Fruit fly (Drosophila melanogaster) whole organism, prepupa: ENCODE data around the gene CtsB.

Source experiments
- Blimp-1 ChIP-seq: fragments of 200-800 bp; sonication (Bioruptor generic); optimal IDR thresholded peaks from 3 replicates; lab custom pipeline; 2017; ENCODE audit warnings: missing biosample characterization, missing genetic modification characterization, mild to moderate bottlenecking, moderate library complexity, missing genetic modification reagents
- CG15336 ChIP-seq: fragments of 200-800 bp; sonication (Bioruptor generic); IDR thresholded peaks from 2 replicates; pipeline ENCODE4 v1.3.6; 2022; ENCODE audit warnings: missing biosample characterization, missing genetic modification characterization
- CG1621 ChIP-seq: fragments of 200-800 bp; sonication (Bioruptor generic); optimal IDR thresholded peaks from 3 replicates; lab custom pipeline; 2018; ENCODE audit warnings: missing biosample characterization, mild to moderate bottlenecking, missing genetic modification characterization
- CG16779 ChIP-seq: fragments of 200-800 bp; sonication (Bioruptor generic); optimal IDR thresholded peaks from 3 replicates; lab custom pipeline; 2017; ENCODE audit warnings: missing biosample characterization, mild to moderate bottlenecking, missing genetic modification characterization
- CG3032 ChIP-seq: fragments of 200-800 bp; optimal IDR thresholded peaks from 2 replicates; lab custom pipeline; 2019; ENCODE audit warnings: missing biosample characterization, mild to moderate bottlenecking, missing genetic modification characterization, moderate library complexity
- CG31627 ChIP-seq: fragments of 200-800 bp; sonication (Bioruptor generic); optimal IDR thresholded peaks from 3 replicates; lab custom pipeline; 2016; ENCODE audit warnings: missing biosample characterization, missing genetic modification characterization
- CG3919 ChIP-seq: fragments of 200-800 bp; sonication (Bioruptor generic); optimal IDR thresholded peaks from 3 replicates; lab custom pipeline; 2016; ENCODE audit warnings: missing biosample characterization, missing genetic modification characterization
- CG4318 ChIP-seq: fragments of 200-800 bp; sonication (Bioruptor generic); optimal IDR thresholded peaks from 3 replicates; lab custom pipeline; 2017; ENCODE audit warnings: missing biosample characterization, mild to moderate bottlenecking, missing genetic modification characterization
- CG6163 ChIP-seq: fragments of 200-800 bp; sonication (Bioruptor generic); IDR thresholded peaks from 3 replicates; pipeline ENCODE4 v1.3.6; 2022; ENCODE audit warnings: missing biosample characterization, missing genetic modification characterization
- CG6808 ChIP-seq: fragments of 200-800 bp; sonication (Bioruptor generic); optimal IDR thresholded peaks from 3 replicates; lab custom pipeline; 2017; ENCODE audit warnings: missing biosample characterization, missing genetic modification characterization, mild to moderate bottlenecking, moderate library complexity, missing genetic modification reagents
- CG6854 ChIP-seq: fragments of 200-800 bp; sonication (Bioruptor generic); optimal IDR thresholded peaks from 2 replicates; lab custom pipeline; 2017; ENCODE audit warnings: missing biosample characterization, mild to moderate bottlenecking, missing genetic modification characterization
- CG8119 ChIP-seq: fragments of 200-800 bp; sonication (Bioruptor generic); IDR thresholded peaks from 3 replicates; pipeline ENCODE4 v1.3.6; 2022; ENCODE audit warnings: missing biosample characterization, missing genetic modification characterization
- CG9139 ChIP-seq: fragments of 200-800 bp; sonication (Bioruptor generic); optimal IDR thresholded peaks from 3 replicates; lab custom pipeline; 2017; ENCODE audit warnings: missing biosample characterization, mild to moderate bottlenecking, missing genetic modification characterization
- Eip75B ChIP-seq: fragments of 200-800 bp; sonication (Bioruptor generic); optimal IDR thresholded peaks from 3 replicates; lab custom pipeline; 2016; ENCODE audit warnings: missing biosample characterization, missing genetic modification characterization
- Eip78C ChIP-seq: fragments of 200-800 bp; sonication (Bioruptor generic); peaks from one replicate; lab custom pipeline; 2016; ENCODE audit warnings: missing biosample characterization, missing genetic modification characterization
- Eip93F ChIP-seq: fragments of 200-800 bp; sonication (Bioruptor generic); optimal IDR thresholded peaks from 2 replicates; lab custom pipeline; 2016; ENCODE audit warnings: missing biosample characterization, mild to moderate bottlenecking, missing genetic modification characterization
- Ets21C ChIP-seq: fragments of 200-800 bp; sonication (Bioruptor generic); optimal IDR thresholded peaks from 3 replicates; lab custom pipeline; 2016; ENCODE audit warnings: missing biosample characterization, missing genetic modification characterization
- Ets96B ChIP-seq: fragments of 200-800 bp; optimal IDR thresholded peaks from 2 replicates; lab custom pipeline; 2019; ENCODE audit warnings: missing biosample characterization, mild to moderate bottlenecking, missing genetic modification characterization, moderate library complexity
- Hr39 ChIP-seq: fragments of 200-800 bp; sonication (Bioruptor generic); optimal IDR thresholded peaks from 2 replicates; lab custom pipeline; 2016; ENCODE audit warnings: missing biosample characterization, missing genetic modification characterization
- Lpt ChIP-seq: fragments of 200-800 bp; sonication (Bioruptor generic); optimal IDR thresholded peaks from 3 replicates; lab custom pipeline; 2016; ENCODE audit warnings: missing biosample characterization, missing genetic modification characterization
- Met ChIP-seq: fragments of 200-800 bp; sonication (Bioruptor generic); optimal IDR thresholded peaks from 3 replicates; lab custom pipeline; 2016; ENCODE audit warnings: missing biosample characterization, missing genetic modification characterization
- Sox102F ChIP-seq: fragments of 200-800 bp; sonication (Bioruptor generic); optimal IDR thresholded peaks from 2 replicates; lab custom pipeline; 2016; ENCODE audit warnings: missing biosample characterization, mild to moderate bottlenecking, missing genetic modification characterization
- Sox14 ChIP-seq: fragments of 200-800 bp; sonication (Bioruptor generic); optimal IDR thresholded peaks from 3 replicates; lab custom pipeline; 2016; ENCODE audit warnings: missing biosample characterization, missing genetic modification characterization
- Sox15 ChIP-seq: fragments of 200-800 bp; sonication (Bioruptor generic); optimal IDR thresholded peaks from 3 replicates; lab custom pipeline; 2016; ENCODE audit warnings: missing biosample characterization, missing genetic modification characterization
- acj6 ChIP-seq: fragments of 200-800 bp; sonication (Bioruptor generic); optimal IDR thresholded peaks from 3 replicates; lab custom pipeline; 2016; ENCODE audit warnings: missing biosample characterization, missing genetic modification characterization
- cyc ChIP-seq: fragments of 200-800 bp; sonication (Bioruptor generic); optimal IDR thresholded peaks from 3 replicates; lab custom pipeline; 2016; ENCODE audit warnings: missing biosample characterization, missing genetic modification characterization
- dac ChIP-seq: fragments of 200-800 bp; sonication (Bioruptor generic); optimal IDR thresholded peaks from 2 replicates; lab custom pipeline; 2017; ENCODE audit warnings: missing biosample characterization, mild to moderate bottlenecking, missing genetic modification characterization
- dsx ChIP-seq: fragments of 200-800 bp; optimal IDR thresholded peaks from 3 replicates; lab custom pipeline; 2019; ENCODE audit warnings: missing biosample characterization, mild to moderate bottlenecking, missing genetic modification characterization, moderate library complexity; ENCODE audit not compliant: poor library complexity, severe bottlenecking
- eg ChIP-seq: fragments of 200-800 bp; sonication (Bioruptor generic); IDR thresholded peaks from 3 replicates; pipeline ENCODE4 v1.3.6; 2022; ENCODE audit warnings: missing biosample characterization, missing genetic modification characterization
- fd59A ChIP-seq: fragments of 200-800 bp; sonication (Bioruptor generic); optimal IDR thresholded peaks from 2 replicates; lab custom pipeline; 2017; ENCODE audit warnings: missing biosample characterization, mild to moderate bottlenecking, missing genetic modification characterization, missing genetic modification reagents
- fd85E ChIP-seq: fragments of 200-800 bp; sonication (Bioruptor generic); optimal IDR thresholded peaks from 3 replicates; lab custom pipeline; 2016; ENCODE audit warnings: missing biosample characterization, missing genetic modification characterization
- net ChIP-seq: fragments of 200-800 bp; sonication (Bioruptor generic); optimal IDR thresholded peaks from 3 replicates; lab custom pipeline; 2016; ENCODE audit warnings: missing biosample characterization, missing genetic modification characterization
- pdm3 ChIP-seq: fragments of 200-800 bp; sonication (Bioruptor generic); optimal IDR thresholded peaks from 3 replicates; lab custom pipeline; 2016; ENCODE audit warnings: missing biosample characterization, missing genetic modification characterization
- ss ChIP-seq, 2 experiments: fragments of 200-800 bp; sonication (Bioruptor generic); optimal IDR thresholded peaks; 2 replicates in 1 of 2; 3 replicates in 1 of 2; lab custom pipeline; 2017 to 2018; ENCODE audit warnings: mild to moderate bottlenecking in 2 of 2, missing biosample characterization in 2 of 2, missing genetic modification characterization in 2 of 2, moderate library complexity in 1 of 2
- svp ChIP-seq: fragments of 200-800 bp; sonication (Bioruptor generic); peaks from one replicate; lab custom pipeline; 2016; ENCODE audit warnings: missing biosample characterization, missing genetic modification characterization
- topi ChIP-seq: fragments of 200-800 bp; sonication (Bioruptor generic); optimal IDR thresholded peaks from 3 replicates; lab custom pipeline; 2016; ENCODE audit warnings: missing biosample characterization, missing genetic modification characterization
- vri ChIP-seq: fragments of 200-800 bp; sonication (Bioruptor generic); optimal IDR thresholded peaks from 3 replicates; lab custom pipeline; 2016; ENCODE audit warnings: missing biosample characterization, mild to moderate bottlenecking, missing genetic modification characterization

Gene CtsB

DNA sequence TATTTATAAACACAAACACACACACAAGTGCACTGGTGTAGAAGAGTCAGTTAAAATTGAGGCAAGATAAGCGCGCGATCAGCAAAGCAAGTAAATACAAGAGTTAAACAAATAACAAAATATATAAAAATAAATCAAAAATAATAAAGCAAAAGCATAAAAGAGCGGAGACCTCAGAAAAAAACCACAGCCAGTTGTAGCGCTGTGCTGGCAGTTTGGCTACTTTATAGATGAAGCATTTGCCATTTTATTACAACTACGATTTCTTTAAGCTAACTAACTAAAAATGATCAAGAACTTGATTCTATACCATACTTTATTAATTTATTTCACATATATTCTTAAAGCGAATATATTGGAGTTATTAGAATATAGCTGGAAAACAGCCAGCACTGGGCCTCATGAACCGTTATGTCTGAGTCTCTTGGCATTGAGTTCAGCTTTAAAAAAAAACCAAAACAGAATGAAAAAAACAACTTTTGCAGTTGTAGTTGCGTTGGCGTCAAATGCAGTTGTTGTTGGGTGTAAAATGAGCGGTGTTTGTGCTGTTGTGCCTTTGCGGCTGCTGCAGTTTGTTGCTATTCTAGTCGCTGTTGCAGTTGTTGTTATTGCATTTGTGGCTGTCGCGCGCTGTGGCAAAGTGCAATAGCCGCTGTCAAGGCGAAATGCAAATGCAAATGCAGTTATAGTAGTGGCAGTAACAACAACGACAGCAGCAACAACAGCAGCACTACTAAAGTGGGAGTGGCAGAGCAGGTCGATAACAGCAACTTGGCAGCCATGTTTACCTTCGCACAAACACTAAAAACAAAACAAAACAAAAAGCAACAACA, 34.1 kb downstream of the CtsB start (continued):
- no peak for TF ChIP-seq Hr39
- TF ChIP-seq Ets96B (tag; lab: Kevin White, UChicago), result peak; percentile 46
- peak; percentile 74; the same call in 2 of the 3 replicates for TF ChIP-seq CG8119 (GFP tag; lab: Robert Waterston, UW)
- TF ChIP-seq Sox14, result peak; percentile 11
- TF ChIP-seq pdm3 (GFP tag; lab: Kevin White, UChicago), result peak; percentile 50
- no peak for TF ChIP-seq fd85E (GFP tag; lab: Kevin White, UChicago)
- TF ChIP-seq topi (GFP tag; lab: Kevin White, UChicago), result no peak
- TF ChIP-seq CG3032 (tag; lab: Kevin White, UChicago), result peak; percentile 56
- TF ChIP-seq CG9139 (GFP tag; lab: Kevin White, UChicago), result peak; percentile 26
- TF ChIP-seq vri (GFP tag; lab: Kevin White, UChicago), result peak; percentile 9
- no peak for TF ChIP-seq Met (GFP tag; lab: Kevin White, UChicago)
- TF ChIP-seq net (GFP tag; lab: Kevin White, UChicago), result peak; percentile 30
- TF ChIP-seq dsx (GFP tag; lab: Kevin White, UChicago), result peak; percentile 63
- TF ChIP-seq CG6854 (GFP tag; lab: Kevin White, UChicago), result no peak
- no peak for TF ChIP-seq Lpt (GFP tag; lab: Kevin White, UChicago)
- TF ChIP-seq ss (GFP tag; optimal IDR thresholded peaks at IDR 0.05; lab: Kevin White, UChicago), result peak; percentile 68 to 83
- peak; percentile 40 for TF ChIP-seq CG4318
- TF ChIP-seq CG16779 (tag; lab: Kevin White, UChicago), result peak; percentile 51
- TF ChIP-seq Eip75B, result no peak
- no peak for TF ChIP-seq cyc (GFP tag; lab: Kevin White, UChicago)
- TF ChIP-seq CG31627 (GFP tag; lab: Kevin White, UChicago), result peak; percentile 2
- no peak for TF ChIP-seq CG3919 (GFP tag; lab: Kevin White, UChicago)
- peak; percentile 39 for TF ChIP-seq acj6 (GFP tag; lab: Kevin White, UChicago)
- no peak for TF ChIP-seq CG6808 (GFP tag; lab: Kevin White, UChicago)
- no peak for TF ChIP-seq CG1621 (tag; lab: Kevin White, UChicago)
- TF ChIP-seq dac (GFP tag; lab: Kevin White, UChicago), result peak; percentile 55
- TF ChIP-seq Sox102F (GFP tag; lab: Kevin White, UChicago), result no peak

dm6 chrX:13747052-13747451, 34.9 kb downstream of the CtsB start:
- TF ChIP-seq Sox14 (peak; percentile 29), ss (GFP tag; optimal IDR thresholded peaks at IDR 0.05; lab: Kevin White, UChicago) (no peak), fd59A (GFP tag; lab: Kevin White, UChicago) (no peak), Lpt (GFP tag; lab: Kevin White, UChicago) (peak; percentile 54), Blimp-1 (GFP tag; lab: Kevin White, UChicago) (no peak), vri (GFP tag; lab: Kevin White, UChicago) (peak; percentile 92), Eip78C (GFP tag; lab: Kevin White, UChicago) (peak; percentile 77), Eip93F (peak; percentile 28), Sox15 (GFP tag; lab: Kevin White, UChicago) (no peak), Sox102F (GFP tag; lab: Kevin White, UChicago) (peak; percentile 24), CG6854 (GFP tag; lab: Kevin White, UChicago) (peak; percentile 46), CG6163 (GFP tag; lab: Robert Waterston, UW) (0 out of 3 replicates have a peak, but pooled peaks have one; percentile 6), svp (peak; percentile 66), eg (GFP tag; lab: Robert Waterston, UW) (peak; percentile 66; the same call in 2 of the 3 replicates), CG6808 (GFP tag; lab: Kevin White, UChicago) (no peak), Ets21C (GFP tag; lab: Kevin White, UChicago) (no peak), Eip75B (peak; percentile 2), CG15336 (GFP tag; lab: Robert Waterston, UW) (peak; percentile 67), CG8119 (GFP tag; lab: Robert Waterston, UW) (peak; percentile 41; the same call in 1 of the 3 replicates)
